5 worm cellular contexts compared by ENCODE assay signal in the genomic region with DNA sequence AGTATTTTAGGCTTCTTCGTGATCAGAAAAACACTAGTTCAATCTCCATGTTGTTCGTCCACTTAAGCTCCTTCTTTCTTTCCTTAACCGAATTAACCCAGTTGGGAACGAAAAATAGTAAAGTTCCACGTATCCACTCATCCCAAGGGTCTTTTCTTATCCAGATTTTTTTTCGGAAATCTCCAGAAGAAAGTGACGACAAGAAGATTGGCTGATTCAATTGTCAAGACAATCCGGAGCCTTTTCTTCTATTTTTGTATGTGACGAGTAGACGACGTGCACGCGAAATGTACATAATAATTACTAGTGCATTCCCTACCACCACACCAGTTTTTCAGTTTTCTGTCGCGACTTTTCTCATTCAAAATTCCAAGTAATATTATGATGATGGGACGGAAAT.
A peak's percentile ranks its signal among the peaks of the same experiment; 100 is the strongest.
TF ChIP-seq lines count a peak whose summit lies in the region.

No protein-coding gene starts in this region.

TF ChIP-seq in whole organism, L1 larva, 84 proteins besides CTCF, POLR2A, EP300 and RAD21:
- no peak for TF ChIP-seq vab-15 (tag; optimal IDR thresholded peaks at IDR 0.05; lab: Kevin White, UChicago)
- TF ChIP-seq ceh-90 (tag; optimal IDR thresholded peaks at IDR 0.05; lab: Kevin White, UChicago): no peak
- TF ChIP-seq lin-14 (GFP tag; optimal IDR thresholded peaks at IDR 0.05; lab: Kevin White, UChicago): peak; percentile 47
- no peak for TF ChIP-seq nhr-71 (tag; optimal IDR thresholded peaks at IDR 0.05; lab: Kevin White, UChicago)
- no peak for TF ChIP-seq nhr-19 (GFP tag; conservative IDR thresholded peaks at IDR 0.05; lab: Robert Waterston, UW)
- TF ChIP-seq fkh-10 (GFP tag; optimal IDR thresholded peaks at IDR 0.05; lab: Kevin White, UChicago): peak; percentile 19

TF ChIP-seq in whole organism, L3 larva, 47 proteins besides CTCF, POLR2A, EP300 and RAD21:
- TF ChIP-seq snpc-4 (tag; optimal IDR thresholded peaks at IDR 0.05; lab: Kevin White, UChicago) (no peak), fkh-2 (tag; optimal IDR thresholded peaks at IDR 0.05; lab: Kevin White, UChicago) (no peak), unc-62 (GFP tag; optimal IDR thresholded peaks at IDR 0.05; lab: Kevin White, UChicago) (no peak), jun-1 (tag; optimal IDR thresholded peaks at IDR 0.05; lab: Kevin White, UChicago) (no peak), nhr-43 (tag; optimal IDR thresholded peaks at IDR 0.05; lab: Kevin White, UChicago; ENCODE audit: poor library complexity, severe bottlenecking) (no peak), R02D3.7 (tag; optimal IDR thresholded peaks at IDR 0.05; lab: Kevin White, UChicago) (no peak), fkh-10 (GFP tag; optimal IDR thresholded peaks at IDR 0.05; lab: Kevin White, UChicago) (peak; percentile 35)

TF ChIP-seq in whole organism, L4 larva, 104 proteins besides CTCF, POLR2A, EP300 and RAD21:
- no peak for TF ChIP-seq unc-130 (GFP tag; optimal IDR thresholded peaks at IDR 0.05; lab: Kevin White, UChicago)
- TF ChIP-seq ces-1 (GFP tag; optimal IDR thresholded peaks at IDR 0.05; lab: Kevin White, UChicago): peak; percentile 77
- no peak for TF ChIP-seq spr-3 (GFP tag; optimal IDR thresholded peaks at IDR 0.05; lab: Kevin White, UChicago)
- TF ChIP-seq mep-1 (tag; optimal IDR thresholded peaks at IDR 0.05; lab: Kevin White, UChicago): no peak
- TF ChIP-seq nhr-6 (tag; optimal IDR thresholded peaks at IDR 0.05; lab: Kevin White, UChicago): no peak
- TF ChIP-seq madf-9 (GFP tag; conservative IDR thresholded peaks at IDR 0.05; lab: Robert Waterston, UW): no peak
- peak; percentile 65 for TF ChIP-seq fkh-10 (GFP tag; optimal IDR thresholded peaks at IDR 0.05; lab: Kevin White, UChicago)
- TF ChIP-seq lsy-2 (tag; optimal IDR thresholded peaks at IDR 0.05; lab: Kevin White, UChicago): peak in 1 of 2 experiments; percentile 6

TF ChIP-seq in whole organism, late embryonic, 69 proteins besides CTCF, POLR2A, EP300 and RAD21:
- peak; percentile 36 for TF ChIP-seq unc-42 (tag; optimal IDR thresholded peaks at IDR 0.05; lab: Kevin White, UChicago)
- TF ChIP-seq ceh-48 (tag; optimal IDR thresholded peaks at IDR 0.05; lab: Kevin White, UChicago): no peak
- no peak for TF ChIP-seq hlh-6 (tag; optimal IDR thresholded peaks at IDR 0.05; lab: Kevin White, UChicago)

TF ChIP-seq in whole organism, mixed stage, embryonic, 35 proteins besides CTCF, POLR2A, EP300 and RAD21:
- no peak for TF ChIP-seq nhr-28 (tag; optimal IDR thresholded peaks at IDR 0.05; lab: Kevin White, UChicago)
- no peak for TF ChIP-seq drap-1 (GFP tag; optimal IDR thresholded peaks at IDR 0.05; lab: Kevin White, UChicago)
- TF ChIP-seq ces-1 (GFP tag; optimal IDR thresholded peaks at IDR 0.05; lab: Kevin White, UChicago): peak; percentile 19

Comparison
In these comparisons a context has a peak if more than half of its experiments do, and no peak if none do; other contexts are left out.
1. Of the 29 proteins assayed by ChIP-seq in both whole organism, L4 larva and whole organism, L1 larva: peak only in whole organism, L4 larva: ces-1; only in whole organism, L1 larva: none; in both: fkh-10; in neither: 26; mixed calls (peak in some experiments, not most) for 1.